Fruit fly (Drosophila melanogaster): ENCODE data around the gene CG32264.

Gene CG32264

dm6 chr3L:3824790-3825484 is 18.7 kb upstream of the CG32264 start, which contains the start of gene Rdh:
Gene Rdh (plus strand): TSS chr3L:3825449.
- TF ChIP-seq Rel (GFP tag; optimal IDR thresholded peaks at IDR 0.05) (no peak), Rel (tag; optimal IDR thresholded peaks at IDR 0.05) (no peak), pan (optimal IDR thresholded peaks at IDR 0.05) (no peak), Hr78 (GFP tag; optimal IDR thresholded peaks at IDR 0.05) (no peak), GATAd (GFP tag; optimal IDR thresholded peaks at IDR 0.05) (no peak), woc (GFP tag; optimal IDR thresholded peaks at IDR 0.05) (no peak), Dif (GFP tag; optimal IDR thresholded peaks at IDR 0.05; ENCODE audit: partially characterized antibody) (peak; percentile 32), sage (GFP tag; optimal IDR thresholded peaks at IDR 0.05) (no peak), HLH106 (tag; optimal IDR thresholded peaks at IDR 0.05) (peak; percentile 32), Mio (GFP tag; optimal IDR thresholded peaks at IDR 0.05) (no peak), Jra (GFP tag; optimal IDR thresholded peaks at IDR 0.05) (no peak), CG9705 (GFP tag; optimal IDR thresholded peaks at IDR 0.05) (no peak), Abd-B (GFP tag; optimal IDR thresholded peaks at IDR 0.05) (no peak), dl (GFP tag; optimal IDR thresholded peaks at IDR 0.05; ENCODE audit: insufficient read depth in 1 of 2, partially characterized antibody in 2 of 2) (peak in 1 of 2 experiments; percentile 56), Hr83 (GFP tag; optimal IDR thresholded peaks at IDR 0.05; ENCODE audit: poor library complexity, severe bottlenecking) (no peak), ey (GFP tag; optimal IDR thresholded peaks at IDR 0.05) (peak; percentile 38), h (GFP tag; optimal IDR thresholded peaks at IDR 0.05) (peak; percentile 50), CrebA (GFP tag; optimal IDR thresholded peaks at IDR 0.05; ENCODE audit: borderline replicate concordance) (no peak), Hnf4 (GFP tag; optimal IDR thresholded peaks at IDR 0.05) (no peak), Dfd (GFP tag; optimal IDR thresholded peaks at IDR 0.05) (peak; percentile 13), CG32264 (GFP tag; optimal IDR thresholded peaks at IDR 0.05) (no peak), lola (GFP tag; optimal IDR thresholded peaks at IDR 0.05) (no peak), rgr (GFP tag; optimal IDR thresholded peaks at IDR 0.05) (peak; percentile 54), psq (GFP tag; optimal IDR thresholded peaks at IDR 0.05) (peak; percentile 48), jim (GFP tag; optimal IDR thresholded peaks at IDR 0.05) (no peak), OdsH (GFP tag; optimal IDR thresholded peaks at IDR 0.05) (peak; percentile 68), br (GFP tag; optimal IDR thresholded peaks at IDR 0.05) (peak; percentile 9), fru (GFP tag; optimal IDR thresholded peaks at IDR 0.05) (peak; percentile 51), Sp1 (GFP tag; optimal IDR thresholded peaks at IDR 0.05) (peak; percentile 40), dmrt93B (GFP tag; optimal IDR thresholded peaks at IDR 0.05) (peak; percentile 15), foxo (GFP tag; optimal IDR thresholded peaks at IDR 0.05) (peak in 1 of 2 experiments; percentile 51), brk (GFP tag; optimal IDR thresholded peaks at IDR 0.05) (peak; percentile 24), Vsx2 (GFP tag; optimal IDR thresholded peaks at IDR 0.05; ENCODE audit: partially characterized antibody) (no peak), dsf (GFP tag; optimal IDR thresholded peaks at IDR 0.05; ENCODE audit: borderline replicate concordance) (no peak), sv (GFP tag; optimal IDR thresholded peaks at IDR 0.05) (peak; percentile 45)

dm6 chr3L:3818566-3819325 is 12.5 kb upstream of the CG32264 start, which contains the start of gene enc:
Gene enc (plus strand): TSS chr3L:3818679.
- TF ChIP-seq brk (GFP tag; optimal IDR thresholded peaks at IDR 0.05) (peak; percentile 36), dsf (GFP tag; optimal IDR thresholded peaks at IDR 0.05; ENCODE audit: borderline replicate concordance) (no peak), Hr83 (GFP tag; optimal IDR thresholded peaks at IDR 0.05; ENCODE audit: poor library complexity, severe bottlenecking) (peak; percentile 45), tai (GFP tag; optimal IDR thresholded peaks at IDR 0.05) (peak; percentile 84), psq (GFP tag; optimal IDR thresholded peaks at IDR 0.05) (peak; percentile 15), sage (GFP tag; optimal IDR thresholded peaks at IDR 0.05) (peak; percentile 46), jim (GFP tag; optimal IDR thresholded peaks at IDR 0.05) (no peak), woc (GFP tag; optimal IDR thresholded peaks at IDR 0.05) (peak; percentile 56), Dif (GFP tag; optimal IDR thresholded peaks at IDR 0.05; ENCODE audit: partially characterized antibody) (no peak), Rel (GFP tag; optimal IDR thresholded peaks at IDR 0.05) (no peak), Rel (tag; optimal IDR thresholded peaks at IDR 0.05) (peak; percentile 88), Jra (GFP tag; optimal IDR thresholded peaks at IDR 0.05) (peak; percentile 23), N (GFP tag; optimal IDR thresholded peaks at IDR 0.05) (no peak)
